Fruit fly (Drosophila melanogaster): ENCODE data around the gene Rh2.

DNA sequence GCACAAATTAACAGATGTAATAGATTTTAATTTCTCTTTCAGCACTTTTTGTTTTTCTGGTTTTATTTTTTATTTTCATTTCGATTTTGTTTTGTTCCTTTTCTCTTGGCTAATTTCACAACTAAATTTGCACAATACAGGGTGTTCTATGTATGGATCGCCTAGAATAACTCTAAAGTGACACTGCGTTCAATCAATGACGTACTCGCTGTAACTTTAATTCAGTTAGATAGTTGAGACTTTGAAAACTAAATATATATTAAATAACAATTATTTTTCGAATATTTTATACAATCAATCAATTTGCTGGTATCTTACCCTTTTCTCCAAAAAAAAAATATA is 25.4 kb downstream of the Rh2 start:
- TF ChIP-seq CG9705 (GFP tag; optimal IDR thresholded peaks at IDR 0.05) (no peak), Myc (optimal IDR thresholded peaks at IDR 0.05) (no peak), CG32264 (GFP tag; optimal IDR thresholded peaks at IDR 0.05) (no peak), Mio (GFP tag; optimal IDR thresholded peaks at IDR 0.05) (no peak), pan (optimal IDR thresholded peaks at IDR 0.05) (no peak), brk (GFP tag; optimal IDR thresholded peaks at IDR 0.05) (no peak), Vsx2 (GFP tag; optimal IDR thresholded peaks at IDR 0.05; ENCODE audit: partially characterized antibody) (no peak), dmrt93B (GFP tag; optimal IDR thresholded peaks at IDR 0.05) (no peak)

All from whole organism, wandering third instar larva.